Worm (Caenorhabditis elegans) whole organism, dauer: ENCODE data around the gene aat-6.
"Not testable (repeated sequence)": the region's sequence is repeated elsewhere in the genome, so short reads cannot be mapped to it uniquely, and the experiment has no call there.

Experiments used
- unc-62 ChIP-seq: sonication (generic microtip); optimal IDR thresholded peaks from 2 replicates; lab custom pipeline; 2017; ENCODE audit warnings: missing biosample characterization, missing genetic modification reagents, missing genetic modification characterization

aat-6 gene

ce11 chrV:11470210-11470713 is at the start of gene aat-6:
TSS of gene aat-6 (minus strand) at chrV:11470663.
- no peak for TF ChIP-seq unc-62

DNA sequence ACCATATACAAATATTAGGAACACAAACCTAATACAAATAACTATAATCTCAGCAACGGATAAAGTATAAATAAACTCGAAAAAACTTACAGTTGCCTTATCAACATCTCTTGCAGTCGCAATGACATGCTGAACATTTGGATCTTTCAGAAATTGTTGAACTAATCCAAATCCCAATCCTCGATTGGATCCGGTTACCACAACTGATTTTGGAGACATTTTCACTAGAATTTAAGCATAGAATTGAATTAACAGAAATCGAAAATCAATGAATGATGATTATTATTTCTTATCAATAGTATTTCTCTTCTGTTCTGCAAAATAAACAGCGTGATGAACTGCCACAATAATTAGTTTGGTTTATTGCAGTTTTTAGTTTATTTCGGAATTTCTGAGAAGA is 49.8 kb upstream of the aat-6 start, which contains the start of the genes C55A6.11 and C55A6.7:
Gene C55A6.11 (plus strand): TSS at position 301 of the 400 bp plus-strand sequence.
Gene C55A6.7 (minus strand): TSS at position 316 of the 400 bp plus-strand sequence.
- TF ChIP-seq unc-62: no peak

- TF ChIP-seq unc-62: no peak
Measured at ce11 chrV:11517789-11518188, 47.3 kb upstream of the aat-6 start, which contains the start of gene C55A6.4. TSS of gene C55A6.4 (minus strand) at chrV:11517889.

DNA sequence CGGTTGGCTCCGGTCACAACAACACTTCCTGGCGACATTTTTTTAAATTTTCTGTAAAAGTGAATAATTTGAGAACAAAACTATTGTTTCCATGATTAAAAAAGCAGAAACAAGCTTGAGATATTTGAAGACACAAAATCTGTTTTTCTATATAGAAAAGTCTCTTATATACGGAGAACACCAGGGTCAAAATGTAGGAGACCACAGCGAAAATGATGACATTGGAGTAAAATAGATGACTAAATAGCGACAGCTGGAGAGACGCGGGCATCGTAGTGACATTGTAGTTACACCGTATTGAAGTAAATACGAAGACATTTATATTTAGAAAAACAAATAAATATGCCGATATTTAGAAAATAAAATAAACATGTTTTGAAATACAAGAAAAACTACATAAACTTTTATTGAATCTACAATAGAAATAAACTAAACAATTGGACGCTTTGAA is 45.7 kb upstream of the aat-6 start, which contains the start of gene sdz-8:
Gene sdz-8 (minus strand): TSS at position 51 of the 451 bp plus-strand sequence.
- TF ChIP-seq unc-62: no peak

- TF ChIP-seq unc-62: no peak
Measured at ce11 chrV:11515145-11515544, 44.7 kb upstream of the aat-6 start.

DNA sequence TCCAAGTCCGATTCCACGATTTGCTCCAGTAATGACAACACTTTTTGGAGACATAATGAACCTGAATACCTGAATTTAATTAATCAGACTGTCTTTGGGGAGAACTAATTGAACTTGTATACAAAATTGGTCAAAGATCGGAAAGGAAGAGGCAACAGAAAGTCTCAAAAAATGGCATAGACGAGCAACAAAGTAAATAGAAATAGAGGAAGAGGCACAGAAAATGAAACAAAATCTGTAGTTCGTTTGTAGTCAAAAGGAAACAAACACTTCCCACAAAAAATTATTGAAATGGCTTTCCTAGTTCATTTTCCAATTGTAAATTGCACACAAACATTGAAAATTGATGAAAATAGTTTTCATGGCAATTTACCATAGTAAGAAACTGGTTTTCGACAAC is 44.2 kb upstream of the aat-6 start, which contains the start of gene C55A6.6:
Gene C55A6.6 (minus strand): TSS at position 61 of the 400 bp plus-strand sequence.
- TF ChIP-seq unc-62: no peak

DNA sequence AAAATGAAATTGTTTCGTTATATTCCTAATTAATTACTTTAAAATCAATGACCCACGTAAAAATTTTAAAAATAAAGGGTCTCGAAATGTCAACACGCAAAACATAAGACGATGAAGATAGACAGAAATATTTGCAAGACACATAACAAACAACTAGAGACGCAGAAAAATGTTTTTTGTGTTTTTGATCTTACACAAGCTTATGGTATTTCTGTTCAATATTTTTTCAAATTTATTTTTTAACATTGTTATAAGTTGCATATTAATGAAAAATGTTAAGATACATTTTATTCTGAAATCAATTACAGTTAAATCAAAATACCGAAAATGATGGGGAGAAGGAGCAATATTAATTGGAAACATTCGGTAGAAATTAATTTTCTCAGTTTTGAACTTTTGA is 43.0 kb upstream of the aat-6 start, which contains the start of gene C55A6.3:
Gene C55A6.3 (minus strand): TSS at position 101 of the 400 bp plus-strand sequence.
- no peak for TF ChIP-seq unc-62

DNA sequence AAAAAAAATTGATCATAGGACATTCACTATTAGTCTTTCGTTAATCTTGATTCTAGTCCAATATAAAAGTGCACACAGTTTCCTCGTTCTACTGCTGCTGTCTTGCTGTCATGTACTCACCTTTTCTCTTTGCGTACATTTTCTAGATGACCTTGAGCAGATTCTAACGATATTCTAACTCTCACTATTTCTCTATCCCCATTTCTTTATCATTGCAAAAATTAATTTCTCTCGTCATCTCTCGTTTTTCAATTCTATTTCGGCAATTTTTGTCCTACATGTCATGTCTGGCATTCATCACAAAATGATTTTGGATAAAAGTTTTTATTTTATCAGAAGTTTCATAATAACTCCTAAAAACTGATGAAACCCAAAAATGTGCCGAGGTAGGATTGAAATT is 38.3 kb upstream of the aat-6 start, which contains the start of gene ttll-5:
Gene ttll-5 (plus strand): TSS at position 288 of the 400 bp plus-strand sequence.
- TF ChIP-seq unc-62: no peak

ce11 chrV:11506347-11506746 is 35.9 kb upstream of the aat-6 start:
- no peak for TF ChIP-seq unc-62

ce11 chrV:11504853-11505397 is 34.5 kb upstream of the aat-6 start, which contains the start of the genes C55A6.1 and C55A6.10:
TSS of gene C55A6.1 (minus strand) at chrV:11504968.
TSS of gene C55A6.10 (plus strand) at chrV:11505347.
- TF ChIP-seq unc-62: not testable (repeated sequence)

- TF ChIP-seq unc-62: no peak
Measured at ce11 chrV:11503081-11503751, 32.8 kb upstream of the aat-6 start, which contains the start of gene C55A6.12. TSS of gene C55A6.12 (minus strand) at chrV:11503131.

DNA sequence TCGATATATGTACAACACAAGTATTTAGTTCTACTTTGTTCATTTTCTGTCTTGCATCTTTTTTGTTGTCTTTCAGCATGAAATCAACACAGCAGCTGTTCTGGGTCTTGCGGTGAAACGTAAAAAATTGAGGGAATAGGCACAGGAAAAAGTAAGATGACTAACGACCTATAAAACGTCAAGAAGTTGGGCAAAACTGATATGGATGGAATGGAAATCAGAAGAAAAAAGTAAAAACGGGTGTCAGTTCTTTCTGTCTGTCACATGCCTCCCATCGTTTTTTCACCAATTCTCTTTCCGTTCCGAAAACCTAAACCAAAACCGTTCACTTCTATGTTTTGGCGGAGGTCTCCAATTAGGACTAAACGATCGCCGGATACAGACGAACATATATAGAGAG is 30.5 kb upstream of the aat-6 start:
- no peak for TF ChIP-seq unc-62

DNA sequence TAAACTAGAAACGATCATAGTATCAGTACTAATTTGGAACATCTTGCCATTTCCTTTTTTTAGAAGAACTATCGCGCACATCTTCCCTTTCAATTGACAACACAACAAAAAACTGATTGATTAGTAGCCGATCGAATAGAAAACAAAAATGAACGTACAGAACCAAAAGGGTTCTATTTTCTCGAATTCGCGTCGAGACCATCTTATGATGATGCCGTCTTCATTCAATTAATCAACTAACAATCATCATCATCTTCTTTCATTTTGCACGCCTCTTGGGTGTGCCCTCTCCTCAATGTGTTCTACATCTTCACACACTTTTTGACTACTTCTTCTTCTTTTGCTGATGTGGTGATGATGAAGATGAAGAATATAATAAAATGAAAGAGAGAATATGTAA is 29.3 kb upstream of the aat-6 start:
- TF ChIP-seq unc-62: no peak

- no peak for TF ChIP-seq unc-62
Measured at ce11 chrV:11497475-11497874, 27.0 kb upstream of the aat-6 start.

ce11 chrV:11496283-11496682 is 25.8 kb upstream of the aat-6 start, which contains the start of gene htrl-1:
TSS of gene htrl-1 (minus strand) at chrV:11496383.
- no peak for TF ChIP-seq unc-62

DNA sequence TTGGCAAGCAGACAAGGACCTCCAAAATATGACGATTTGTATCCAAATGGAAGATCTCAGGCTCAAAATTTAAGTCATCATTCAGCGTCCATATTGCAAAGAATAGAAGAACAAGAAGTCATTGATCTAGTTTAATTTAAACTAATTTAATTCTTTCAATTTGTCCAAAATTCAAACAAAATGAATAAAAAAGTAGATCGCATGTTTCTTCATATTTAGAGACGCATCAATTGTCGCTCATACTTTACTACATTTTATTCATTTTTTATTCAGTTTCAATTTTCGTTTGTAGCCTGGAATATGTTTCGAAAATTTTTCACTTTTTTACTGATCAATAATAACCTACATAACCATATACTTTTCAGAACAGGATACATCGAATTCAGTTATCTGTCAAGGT is 22.0 kb upstream of the aat-6 start, which contains the start of gene T11F9.21:
Gene T11F9.21 (plus strand): TSS at position 301 of the 400 bp plus-strand sequence.
- TF ChIP-seq unc-62: no peak

DNA sequence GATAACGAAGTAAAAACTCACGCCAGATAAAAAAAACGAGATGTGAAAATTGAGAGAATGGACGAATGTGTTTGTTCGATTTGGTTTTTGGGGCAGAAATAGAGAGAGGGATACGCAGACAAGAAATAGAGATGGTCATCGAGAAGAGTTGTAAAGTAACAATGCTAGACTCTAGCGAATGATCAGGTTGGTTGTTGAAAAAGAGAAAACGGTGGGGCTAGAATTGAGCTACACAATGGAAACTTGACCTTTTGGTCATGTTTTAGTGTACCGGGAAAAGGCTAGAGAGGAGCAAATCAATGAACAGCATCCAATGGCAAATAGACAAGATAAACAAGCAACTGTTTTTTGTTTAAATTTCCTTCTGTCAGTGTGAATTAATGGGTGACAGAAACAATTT is 19.9 kb upstream of the aat-6 start, which contains the start of gene dhs-19:
Gene dhs-19 (minus strand): TSS at position 101 of the 400 bp plus-strand sequence.
- TF ChIP-seq unc-62: no peak
